Fruit fly (Drosophila melanogaster) whole organism, embryonic: ENCODE measurements around the gene CG45691.
A peak's percentile ranks its signal among the peaks of the same experiment; 100 is the strongest.

Source experiments
- Bdp1 ChIP-seq: fragments of 200-800 bp; sonication (Bioruptor generic); optimal IDR thresholded peaks from 3 replicates; lab custom pipeline; 2016; ENCODE audit warnings: missing biosample characterization, missing genetic modification characterization
- Blimp-1 ChIP-seq: fragments of 200-800 bp; sonication (Bioruptor generic); optimal IDR thresholded peaks from 3 replicates; lab custom pipeline; 2018; ENCODE audit warnings: missing biosample characterization, missing genetic modification characterization, mild to moderate bottlenecking, moderate library complexity, missing genetic modification reagents
- CG11085 ChIP-seq: fragments of 200-800 bp; sonication (Bioruptor generic); IDR thresholded peaks from 2 replicates; pipeline ENCODE4 v1.3.6; 2022; ENCODE audit warnings: missing biosample characterization, missing genetic modification characterization
- CG14014 ChIP-seq: fragments of 200-800 bp; sonication (Bioruptor generic); IDR thresholded peaks from 2 replicates; pipeline ENCODE4 v1.3.6; 2022; ENCODE audit warnings: missing biosample characterization, missing genetic modification characterization
- CG18599 ChIP-seq: fragments of 200-800 bp; sonication (Bioruptor generic); optimal IDR thresholded peaks from 3 replicates; lab custom pipeline; 2017; ENCODE audit warnings: missing biosample characterization, missing genetic modification characterization, mild to moderate bottlenecking, moderate library complexity, missing genetic modification reagents
- CG31388 ChIP-seq: fragments of 200-800 bp; sonication (Bioruptor generic); optimal IDR thresholded peaks from 2 replicates; lab custom pipeline; 2016; ENCODE audit warnings: missing biosample characterization, missing genetic modification characterization
- CG3163 ChIP-seq: fragments of 200-800 bp; sonication (Bioruptor generic); optimal IDR thresholded peaks from 3 replicates; lab custom pipeline; 2016; ENCODE audit warnings: missing biosample characterization, missing genetic modification characterization
- CG3847 ChIP-seq: fragments of 200-800 bp; sonication (Bioruptor generic); IDR thresholded peaks from 2 replicates; pipeline ENCODE4 v1.3.6; 2022; ENCODE audit warnings: missing biosample characterization, missing genetic modification characterization
- CG7786 ChIP-seq: fragments of 200-800 bp; sonication (Bioruptor generic); optimal IDR thresholded peaks from 2 replicates; lab custom pipeline; 2016; ENCODE audit warnings: missing biosample characterization, missing genetic modification characterization
- CG8281 ChIP-seq: fragments of 200-800 bp; sonication (Bioruptor generic); optimal IDR thresholded peaks from 2 replicates; lab custom pipeline; 2018; ENCODE audit warnings: missing biosample characterization, mild to moderate bottlenecking, missing genetic modification characterization, moderate library complexity
- CG8388 ChIP-seq: fragments of 200-800 bp; sonication (Bioruptor generic); optimal IDR thresholded peaks from 2 replicates; lab custom pipeline; 2019; ENCODE audit warnings: missing biosample characterization, mild to moderate bottlenecking, missing genetic modification characterization, moderate library complexity
- CG9215 ChIP-seq: fragments of 200-800 bp; sonication (Bioruptor generic); IDR thresholded peaks from 2 replicates; pipeline ENCODE4 v1.3.6; 2022; ENCODE audit warnings: missing biosample characterization, missing genetic modification characterization
- CG9876 ChIP-seq: fragments of 200-800 bp; sonication (Bioruptor generic); optimal IDR thresholded peaks from 2 replicates; lab custom pipeline; 2016; ENCODE audit warnings: missing biosample characterization, missing genetic modification characterization
- Chrac-16 ChIP-seq: fragments of 200-800 bp; sonication (Bioruptor generic); optimal IDR thresholded peaks from 3 replicates; lab custom pipeline; 2016; ENCODE audit warnings: missing biosample characterization, missing genetic modification characterization
- Drgx ChIP-seq: fragments of 200-800 bp; sonication (Bioruptor generic); IDR thresholded peaks from 2 replicates; pipeline ENCODE4 v1.3.6; 2022; ENCODE audit warnings: missing biosample characterization, missing genetic modification characterization
- Hsf ChIP-seq: fragments of 200-800 bp; sonication (Bioruptor generic); optimal IDR thresholded peaks from 3 replicates; lab custom pipeline; 2016; ENCODE audit warnings: missing biosample characterization, missing genetic modification characterization
- Max ChIP-seq: fragments of 200-800 bp; sonication (Bioruptor generic); optimal IDR thresholded peaks from 2 replicates; lab custom pipeline; 2016; ENCODE audit warnings: missing biosample characterization, mild to moderate bottlenecking, missing genetic modification characterization
- Rx ChIP-seq: fragments of 200-800 bp; sonication (Bioruptor generic); IDR thresholded peaks from 2 replicates; pipeline ENCODE4 v1.3.6; 2022; ENCODE audit warnings: missing biosample characterization, missing genetic modification characterization
- Trl ChIP-seq, 3 experiments: fragments of >200 bp in 2 of 3; fragments of 200-800 bp in 1 of 3; sonication (Bioruptor generic) in 1 of 3; optimal IDR thresholded peaks; 2 replicates in 1 of 3; 3 replicates in 2 of 3; lab custom pipeline; 2016 to 2017; ENCODE audit warnings: missing biosample characterization in 1 of 3, missing genetic modification characterization in 1 of 3
- amos ChIP-seq: fragments of 200-800 bp; sonication (Bioruptor generic); IDR thresholded peaks from 2 replicates; pipeline ENCODE4 v1.3.6; 2022; ENCODE audit warnings: missing biosample characterization, missing genetic modification characterization; ENCODE audit not compliant: partially characterized antibody
- bab2 ChIP-seq: fragments of 200-800 bp; sonication (Bioruptor generic); optimal IDR thresholded peaks from 2 replicates; lab custom pipeline; 2016; ENCODE audit warnings: missing biosample characterization, missing genetic modification characterization
- bigmax ChIP-seq: fragments of 200-800 bp; sonication (Bioruptor generic); optimal IDR thresholded peaks from 2 replicates; lab custom pipeline; 2018; ENCODE audit warnings: missing biosample characterization, mild to moderate bottlenecking, missing genetic modification characterization
- btn ChIP-seq: fragments of 200-800 bp; sonication (Bioruptor generic); optimal IDR thresholded peaks from 2 replicates; lab custom pipeline; 2016; ENCODE audit warnings: missing biosample characterization, missing genetic modification characterization
- cad ChIP-seq: fragments of >200 bp; optimal IDR thresholded peaks from 2 replicates; lab custom pipeline; 2017; ENCODE audit warnings: missing biosample characterization, missing genetic modification characterization
- chif ChIP-seq, 2 experiments: fragments of 200-800 bp; sonication (Bioruptor generic); optimal IDR thresholded peaks; 3 replicates each; lab custom pipeline; 2016; ENCODE audit warnings: missing biosample characterization in 2 of 2, missing genetic modification characterization in 2 of 2
- ewg ChIP-seq: fragments of 200-800 bp; sonication (Bioruptor generic); optimal IDR thresholded peaks from 3 replicates; lab custom pipeline; 2017; ENCODE audit warnings: mild to moderate bottlenecking, missing biosample characterization, missing genetic modification reagents, missing genetic modification characterization
- fu2 ChIP-seq: fragments of 200-800 bp; sonication (Bioruptor generic); optimal IDR thresholded peaks from 2 replicates; lab custom pipeline; 2016; ENCODE audit warnings: missing biosample characterization, missing genetic modification characterization
- gcm ChIP-seq: fragments of 200-800 bp; sonication (Bioruptor generic); optimal IDR thresholded peaks from 2 replicates; lab custom pipeline; 2019; ENCODE audit warnings: missing biosample characterization, mild to moderate bottlenecking, missing genetic modification characterization, moderate library complexity
- gt ChIP-seq: fragments of 200-800 bp; sonication (Bioruptor generic); IDR thresholded peaks from 2 replicates; pipeline ENCODE4 v1.3.6; 2022; ENCODE audit warnings: missing biosample characterization, missing genetic modification characterization
- ham ChIP-seq: fragments of 200-800 bp; sonication (Bioruptor generic); IDR thresholded peaks from 2 replicates; pipeline ENCODE4 v1.3.6; 2022; ENCODE audit warnings: missing biosample characterization, missing genetic modification characterization
- jing ChIP-seq: fragments of 200-800 bp; sonication (Bioruptor generic); optimal IDR thresholded peaks from 2 replicates; lab custom pipeline; 2018; ENCODE audit warnings: missing biosample characterization, mild to moderate bottlenecking, missing genetic modification characterization
- kni ChIP-seq: fragments of 200-800 bp; sonication (Bioruptor generic); optimal IDR thresholded peaks from 3 replicates; lab custom pipeline; 2017; ENCODE audit warnings: mild to moderate bottlenecking, missing biosample characterization, missing genetic modification reagents, missing genetic modification characterization
- lilli ChIP-seq: fragments of 200-800 bp; sonication (Bioruptor generic); optimal IDR thresholded peaks from 3 replicates; lab custom pipeline; 2016; ENCODE audit warnings: missing biosample characterization, missing genetic modification characterization
- nom ChIP-seq: fragments of 200-800 bp; sonication (Bioruptor generic); optimal IDR thresholded peaks from 2 replicates; lab custom pipeline; 2017; ENCODE audit warnings: missing biosample characterization, missing genetic modification characterization, mild to moderate bottlenecking, moderate library complexity, missing genetic modification reagents
- prd ChIP-seq, 3 experiments: fragments of >200 bp in 2 of 3; fragments of 200-800 bp in 1 of 3; sonication (Bioruptor generic) in 1 of 3; optimal IDR thresholded peaks in 2 of 3; IDR thresholded peaks in 1 of 3; 2 replicates in 2 of 3; 3 replicates in 1 of 3; pipeline versions ENCODE4 v1.3.6 to Lab custom; 2017 to 2022; ENCODE audit warnings: missing biosample characterization in 1 of 3, missing genetic modification characterization in 1 of 3
- sens-2 ChIP-seq: fragments of 200-800 bp; sonication (Bioruptor generic); IDR thresholded peaks from 2 replicates; pipeline ENCODE4 v1.3.6; 2022; ENCODE audit warnings: missing biosample characterization, missing genetic modification characterization
- shn ChIP-seq: fragments of 200-800 bp; sonication (Bioruptor generic); optimal IDR thresholded peaks from 3 replicates; lab custom pipeline; 2016; ENCODE audit warnings: missing biosample characterization, missing genetic modification characterization
- sqz ChIP-seq: fragments of 200-800 bp; sonication (Bioruptor generic); optimal IDR thresholded peaks from 3 replicates; lab custom pipeline; 2018; ENCODE audit warnings: missing biosample characterization, mild to moderate bottlenecking, missing genetic modification characterization
- ssp ChIP-seq: fragments of 200-800 bp; sonication (Bioruptor generic); IDR thresholded peaks from 2 replicates; pipeline ENCODE4 v1.3.6; 2022; ENCODE audit warnings: missing biosample characterization, missing genetic modification characterization
- stwl ChIP-seq: fragments of 200-800 bp; sonication (Bioruptor generic); optimal IDR thresholded peaks from 3 replicates; lab custom pipeline; 2018; ENCODE audit warnings: missing biosample characterization, mild to moderate bottlenecking, missing genetic modification characterization, moderate library complexity
- twi ChIP-seq: fragments of 200-800 bp; optimal IDR thresholded peaks from 2 replicates; lab custom pipeline; 2019; ENCODE audit warnings: missing biosample characterization, mild to moderate bottlenecking, missing genetic modification characterization, moderate library complexity
- zen ChIP-seq: fragments of 200-800 bp; sonication (Bioruptor generic); optimal IDR thresholded peaks from 3 replicates; lab custom pipeline; 2018; ENCODE audit warnings: missing biosample characterization, mild to moderate bottlenecking, missing genetic modification characterization, moderate library complexity

CG45691 gene

DNA sequence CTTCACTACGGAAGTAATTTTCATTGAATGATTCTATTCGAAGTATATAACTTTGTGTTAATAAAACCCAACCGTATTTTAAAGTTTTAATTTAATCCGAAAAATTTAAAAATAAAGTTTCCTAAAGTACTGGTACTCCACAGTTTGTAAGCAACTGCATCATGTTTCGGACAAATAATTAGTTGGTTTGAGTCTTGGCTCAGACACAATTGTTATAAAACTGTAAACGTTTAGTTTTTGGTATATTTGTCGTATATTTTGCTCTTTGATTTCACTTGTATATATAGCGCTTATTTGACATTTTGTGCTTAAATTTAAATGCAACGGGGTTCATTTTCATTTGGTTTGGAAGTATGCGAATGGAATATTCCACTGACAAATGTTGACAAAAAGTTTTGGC is 48.0 kb upstream of the CG45691 start (continued):
- TF ChIP-seq CG3163 (GFP tag; lab: Kevin White, UChicago) = no peak
- peak; percentile 34; the same call in 1 of the 2 replicates for TF ChIP-seq amos (GFP tag; lab: Robert Waterston, UW)
- no peak for TF ChIP-seq bab2
- TF ChIP-seq cad (GFP tag; lab: Kevin White, UChicago) = peak; percentile 78
- peak; percentile 83 for TF ChIP-seq zen (tag; lab: Kevin White, UChicago)

DNA sequence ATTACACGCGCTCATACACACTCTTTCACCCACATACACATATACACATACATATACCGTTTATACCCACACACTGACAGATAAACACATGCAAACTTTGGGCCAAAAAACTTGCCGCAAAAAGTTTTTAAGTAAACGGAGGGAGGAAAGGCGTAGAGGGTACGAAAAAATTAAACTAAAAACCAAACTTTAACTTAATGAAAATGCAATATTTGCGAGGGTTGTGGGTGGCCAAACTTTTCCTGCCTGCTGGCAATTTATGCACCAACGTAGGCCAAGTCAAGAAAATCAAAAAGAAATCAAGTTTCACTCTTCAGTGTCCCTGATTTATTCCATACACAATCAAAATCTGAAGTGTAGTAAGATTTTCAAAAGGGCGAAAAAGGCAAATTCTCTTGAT is 42.7 kb upstream of the CG45691 start, which contains the start of gene CG31804:
Gene CG31804 (plus strand): TSS at position 301 of the 400 bp plus-strand sequence.
- TF ChIP-seq Max (GFP tag; lab: Kevin White, UChicago) (no peak), Drgx (GFP tag; lab: Robert Waterston, UW) (no peak), jing (no peak)

DNA sequence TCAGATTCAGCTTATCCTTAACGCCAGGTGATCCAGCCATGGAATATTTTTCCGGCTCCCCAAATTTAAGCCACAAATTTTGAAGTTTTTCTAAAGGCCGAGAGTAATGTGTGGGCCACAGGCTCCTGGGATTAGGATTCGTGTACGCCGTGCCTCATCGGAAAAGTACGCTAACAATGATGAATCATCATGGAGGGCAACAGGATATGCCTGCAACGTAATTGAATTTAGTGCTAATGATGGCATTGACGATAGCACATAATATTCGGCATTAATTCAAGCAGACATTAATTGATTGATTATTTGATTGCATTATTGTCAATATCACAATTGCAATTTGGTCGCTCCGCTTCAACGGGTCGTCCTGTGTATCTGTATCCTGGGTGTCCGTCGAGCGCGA is 8.8 kb downstream of the CG45691 start, which contains the start of gene CG34170:
Gene CG34170 (minus strand): TSS at position 101 of the 400 bp plus-strand sequence.
- TF ChIP-seq bigmax = no peak
- no peak for TF ChIP-seq chif (GFP tag; optimal IDR thresholded peaks at IDR 0.05; lab: Kevin White, UChicago)
- no peak for TF ChIP-seq lilli (GFP tag; lab: Kevin White, UChicago)
- no peak for TF ChIP-seq CG9876 (GFP tag; lab: Kevin White, UChicago)
- no peak for TF ChIP-seq stwl (tag; lab: Kevin White, UChicago)
- TF ChIP-seq Chrac-16 (GFP tag; lab: Kevin White, UChicago) = no peak
- no peak for TF ChIP-seq CG8388 (GFP tag; lab: Kevin White, UChicago)
- no peak for TF ChIP-seq prd (optimal IDR thresholded peaks at IDR 0.05; lab: Kevin White, UChicago)
- TF ChIP-seq prd (GFP tag; IDR thresholded peaks at IDR 0.05; lab: Robert Waterston, UW) = no peak
- no peak for TF ChIP-seq shn (GFP tag; lab: Kevin White, UChicago)
- TF ChIP-seq nom (GFP tag; lab: Kevin White, UChicago) = no peak
- no peak for TF ChIP-seq CG8281
- TF ChIP-seq CG18599 (GFP tag; lab: Kevin White, UChicago) = no peak
- no peak for TF ChIP-seq Bdp1
- TF ChIP-seq CG14014 (GFP tag; lab: Robert Waterston, UW) = no peak
- no peak for TF ChIP-seq Rx (GFP tag; lab: Robert Waterston, UW)
- TF ChIP-seq sqz = no peak

DNA sequence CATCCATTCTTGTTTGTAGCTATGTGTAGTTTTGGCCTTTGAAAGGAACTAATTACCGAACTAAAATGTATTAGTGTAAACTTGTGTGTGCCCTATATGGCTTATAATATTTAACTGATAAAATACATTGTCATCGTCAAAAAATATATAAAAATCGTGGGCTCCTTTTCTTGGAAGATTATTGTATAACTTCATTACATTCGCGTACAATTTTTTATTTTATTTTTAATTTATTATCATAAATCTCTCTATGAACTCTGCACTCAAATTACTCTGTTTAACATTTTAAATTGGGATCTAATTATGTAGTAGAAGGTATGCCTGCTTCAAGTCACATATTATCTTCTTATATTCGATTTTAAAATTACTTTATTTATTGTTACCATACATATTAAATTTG is 28.4 kb downstream of the CG45691 start, which contains the start of gene CG6380:
Gene CG6380 (minus strand): TSS at position 101 of the 400 bp plus-strand sequence.
- no peak for TF ChIP-seq CG9215 (GFP tag; lab: Robert Waterston, UW)
- no peak for TF ChIP-seq btn
- no peak for TF ChIP-seq ham (GFP tag; lab: Robert Waterston, UW)
- TF ChIP-seq kni (GFP tag; lab: Kevin White, UChicago) = no peak
- no peak for TF ChIP-seq sens-2
- no peak for TF ChIP-seq CG31388 (GFP tag; lab: Kevin White, UChicago)
- no peak for TF ChIP-seq Trl (optimal IDR thresholded peaks at IDR 0.05; lab: Kevin White, UChicago)
- TF ChIP-seq Trl (GFP tag; optimal IDR thresholded peaks at IDR 0.05; lab: Kevin White, UChicago) = no peak
- no peak for TF ChIP-seq gcm
- no peak for TF ChIP-seq ewg (GFP tag; lab: Kevin White, UChicago)
- TF ChIP-seq ssp (GFP tag; lab: Robert Waterston, UW) = no peak
- no peak for TF ChIP-seq twi (tag; lab: Kevin White, UChicago)
- no peak for TF ChIP-seq CG3847 (GFP tag; lab: Robert Waterston, UW)
- TF ChIP-seq prd (optimal IDR thresholded peaks at IDR 0.05; lab: Kevin White, UChicago) = no peak
- no peak for TF ChIP-seq prd (GFP tag; IDR thresholded peaks at IDR 0.05; lab: Robert Waterston, UW)
- TF ChIP-seq CG11085 = no peak
- no peak for TF ChIP-seq Hsf (GFP tag; lab: Kevin White, UChicago)
- TF ChIP-seq Blimp-1 = no peak
- TF ChIP-seq fu2 (GFP tag; lab: Kevin White, UChicago) = no peak
- no peak for TF ChIP-seq gt (GFP tag; lab: Robert Waterston, UW)
- TF ChIP-seq CG7786 (GFP tag; lab: Kevin White, UChicago) = no peak
